Fruit fly (Drosophila melanogaster): ENCODE measurements around the gene bab2.
A peak's percentile ranks its signal among the peaks of the same experiment; 100 is the strongest.

Gene bab2

DNA sequence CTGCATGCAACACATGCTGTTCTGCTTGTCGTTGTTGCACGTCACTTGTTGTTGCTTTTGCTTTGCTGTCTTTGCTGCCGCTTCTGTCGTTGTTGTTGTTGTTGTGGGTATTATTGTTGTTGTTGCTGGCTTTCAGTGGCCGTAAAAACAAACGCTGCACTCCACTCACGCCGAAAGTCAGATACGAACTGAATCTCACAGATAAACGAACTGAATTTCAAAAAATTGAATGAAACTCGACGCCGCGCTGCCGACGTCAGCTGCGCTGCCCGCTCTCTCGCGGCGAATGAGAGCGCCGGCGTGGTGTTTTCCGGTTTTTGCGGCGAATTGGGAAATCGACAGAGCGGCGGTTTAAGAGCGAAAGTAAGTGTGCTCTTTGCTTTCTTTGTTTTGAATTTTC is at the start of gene bab2:
TSS of gene bab2 (minus strand) at position 192 of the 400 bp plus-strand sequence.
- no peak for TF ChIP-seq noc (tag; optimal IDR thresholded peaks at IDR 0.05)

DNA sequence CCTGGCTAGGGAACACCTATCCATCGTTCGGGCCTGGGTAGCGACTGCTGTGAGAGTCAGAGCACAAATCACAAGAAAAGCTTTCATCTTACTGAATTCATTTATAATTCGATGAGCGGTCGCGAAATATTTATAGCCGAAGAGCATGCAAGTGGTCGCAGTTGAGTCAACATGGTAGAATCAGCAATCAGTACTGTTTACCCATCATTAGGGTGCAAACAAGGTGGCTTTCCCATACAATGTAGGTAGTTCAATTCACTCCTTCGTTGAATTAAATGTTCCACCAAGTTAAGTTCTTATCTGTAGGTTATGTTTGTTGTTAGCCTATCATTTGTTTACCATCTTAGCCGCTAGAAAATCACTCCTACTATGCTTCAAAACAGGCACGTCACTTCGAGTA is 41.5 kb upstream of the bab2 start, which contains the start of gene LysP:
TSS of gene LysP (minus strand) at position 101 of the 400 bp plus-strand sequence.
- TF ChIP-seq noc (tag; optimal IDR thresholded peaks at IDR 0.05): no peak

DNA sequence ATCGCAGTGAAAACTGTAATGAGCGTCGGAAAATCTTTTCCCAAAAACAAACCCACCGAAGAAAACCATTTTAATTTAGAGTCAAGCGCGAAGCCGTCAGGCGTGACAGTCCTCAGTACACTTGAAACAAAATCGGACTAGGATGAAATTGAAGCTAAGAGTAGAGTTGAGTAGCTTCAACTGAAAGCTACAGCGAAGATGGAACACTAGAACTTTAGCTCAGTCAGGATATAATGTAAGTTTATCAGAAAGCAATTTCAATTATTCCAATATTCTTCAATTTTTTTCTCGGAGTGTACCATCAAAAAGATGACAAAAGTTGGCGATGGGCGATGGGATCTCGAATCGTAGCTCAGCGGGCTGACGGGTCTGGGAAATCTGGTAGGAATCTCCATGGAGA is 39.4 kb upstream of the bab2 start:
- TF ChIP-seq noc (tag; optimal IDR thresholded peaks at IDR 0.05): no peak

DNA sequence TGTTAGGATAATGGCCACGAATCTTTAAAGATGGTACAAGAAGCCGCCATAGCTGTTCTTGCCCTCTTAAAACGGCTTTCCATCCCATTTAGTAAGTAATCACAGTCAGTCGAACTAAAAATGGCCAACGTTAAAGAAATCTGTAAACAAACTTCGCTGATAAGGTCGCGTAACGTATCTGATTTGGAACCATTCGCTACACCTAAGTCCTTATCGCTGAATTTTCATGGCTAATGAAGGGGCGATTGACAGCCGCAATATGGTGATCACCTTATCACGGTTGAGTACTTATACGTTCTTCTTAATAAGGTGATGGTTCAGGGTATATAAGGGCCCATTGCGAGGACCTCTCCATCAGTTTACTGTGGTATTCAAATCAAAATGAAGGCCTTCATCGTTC is 35.5 kb upstream of the bab2 start, which contains the start of gene LysE:
TSS of gene LysE (plus strand) at position 257 of the 400 bp plus-strand sequence.
- TF ChIP-seq noc (tag; optimal IDR thresholded peaks at IDR 0.05): no peak

DNA sequence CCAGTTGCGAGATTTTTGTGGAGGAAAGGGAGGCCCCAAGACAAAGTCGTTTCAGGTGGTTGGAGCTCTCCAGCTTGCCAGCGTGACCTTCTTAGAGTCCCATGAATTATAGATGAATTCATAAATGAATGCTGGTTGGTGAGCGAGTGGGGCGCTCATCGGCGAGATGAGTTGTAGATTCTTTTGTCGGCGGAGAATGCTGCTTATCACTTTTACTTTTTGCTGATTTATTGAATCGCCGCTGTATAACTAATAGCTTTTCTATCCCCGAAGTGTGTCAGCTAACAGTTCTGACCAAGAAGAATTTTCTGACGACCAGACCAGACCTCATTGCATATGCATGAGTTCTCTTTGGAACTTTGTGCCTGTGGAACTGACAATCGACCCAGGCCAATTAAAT is 35.0 kb upstream of the bab2 start:
- no peak for TF ChIP-seq noc (tag; optimal IDR thresholded peaks at IDR 0.05)

DNA sequence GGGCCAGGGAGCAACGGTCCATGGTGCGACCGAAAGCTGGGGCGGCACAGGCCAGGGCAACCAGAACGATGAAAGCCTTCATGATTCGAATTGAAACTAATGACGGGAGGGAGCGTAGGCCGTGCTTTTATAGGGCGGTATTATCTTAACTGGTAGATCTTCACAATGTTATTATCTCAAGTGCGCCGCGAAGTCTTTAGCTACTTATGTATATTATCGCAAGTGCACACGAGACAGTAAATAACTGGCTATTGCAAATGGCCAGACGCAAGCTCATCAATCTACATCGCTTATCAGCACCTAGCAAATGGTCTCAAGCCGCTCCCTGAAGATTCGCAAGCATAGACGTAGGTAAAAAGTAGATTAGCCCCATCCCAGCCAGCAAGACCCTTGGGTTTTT is 34.0 kb upstream of the bab2 start, which contains the start of gene LysD:
TSS of gene LysD (minus strand) at position 101 of the 400 bp plus-strand sequence.
- TF ChIP-seq noc (tag; optimal IDR thresholded peaks at IDR 0.05): no peak

DNA sequence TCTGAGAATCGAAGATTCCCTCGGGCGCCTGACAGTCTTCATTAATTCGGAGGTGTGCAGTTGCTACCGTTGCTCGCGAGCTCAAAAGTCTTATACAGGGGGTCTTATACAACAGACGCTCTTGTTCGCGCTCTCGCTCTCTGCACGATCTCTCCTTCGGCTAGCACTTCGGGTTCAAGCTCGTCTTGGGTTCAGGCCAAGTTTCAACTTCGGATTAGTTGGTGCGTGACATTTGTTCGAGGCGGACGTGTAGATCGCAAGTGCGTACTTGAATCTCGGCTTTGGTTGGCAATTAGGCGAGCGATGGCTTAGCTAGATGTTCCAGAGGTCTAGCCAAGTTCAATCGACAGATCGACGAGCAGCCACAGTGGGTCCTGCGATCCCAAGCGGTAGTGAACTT is 31.1 kb upstream of the bab2 start:
- no peak for TF ChIP-seq noc (tag; optimal IDR thresholded peaks at IDR 0.05)

DNA sequence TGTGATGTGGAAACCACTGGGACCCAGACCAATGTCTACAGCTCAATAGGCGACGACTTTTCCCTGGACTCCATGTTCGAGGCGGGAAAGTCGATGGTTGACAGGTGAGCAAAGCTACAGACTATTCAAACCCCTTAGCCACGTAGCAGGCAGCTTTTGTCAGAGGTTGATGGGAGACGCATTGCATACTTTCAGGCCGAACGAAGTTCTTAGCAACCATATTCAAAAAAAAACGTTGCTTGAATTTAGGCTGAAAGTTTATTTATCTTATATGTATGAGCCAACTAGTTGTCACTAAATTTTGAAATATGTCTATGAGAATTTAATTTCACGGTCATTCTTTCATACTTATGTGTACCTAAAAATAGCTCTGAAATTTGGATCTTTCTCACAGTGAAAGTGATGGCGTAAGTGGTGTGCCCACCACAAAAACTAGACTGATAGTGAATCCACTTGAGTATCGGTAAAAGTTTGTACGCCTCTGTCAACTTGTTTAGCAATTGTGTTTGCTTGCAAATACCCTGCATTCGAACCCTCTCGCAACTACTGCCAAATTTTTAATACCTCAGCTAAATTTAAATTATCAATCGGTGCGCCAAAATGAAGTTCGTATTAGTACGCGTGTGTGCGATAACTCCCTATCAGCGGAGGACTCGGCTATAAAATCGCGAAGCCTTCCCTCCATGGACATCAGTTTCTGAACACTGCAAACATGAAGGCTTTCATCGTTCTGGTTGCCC is 29.8 kb upstream of the bab2 start, which contains the start of gene LysB:
TSS of gene LysB (plus strand) at position 690 of the 740 bp plus-strand sequence.
- TF ChIP-seq noc (tag; optimal IDR thresholded peaks at IDR 0.05): no peak

DNA sequence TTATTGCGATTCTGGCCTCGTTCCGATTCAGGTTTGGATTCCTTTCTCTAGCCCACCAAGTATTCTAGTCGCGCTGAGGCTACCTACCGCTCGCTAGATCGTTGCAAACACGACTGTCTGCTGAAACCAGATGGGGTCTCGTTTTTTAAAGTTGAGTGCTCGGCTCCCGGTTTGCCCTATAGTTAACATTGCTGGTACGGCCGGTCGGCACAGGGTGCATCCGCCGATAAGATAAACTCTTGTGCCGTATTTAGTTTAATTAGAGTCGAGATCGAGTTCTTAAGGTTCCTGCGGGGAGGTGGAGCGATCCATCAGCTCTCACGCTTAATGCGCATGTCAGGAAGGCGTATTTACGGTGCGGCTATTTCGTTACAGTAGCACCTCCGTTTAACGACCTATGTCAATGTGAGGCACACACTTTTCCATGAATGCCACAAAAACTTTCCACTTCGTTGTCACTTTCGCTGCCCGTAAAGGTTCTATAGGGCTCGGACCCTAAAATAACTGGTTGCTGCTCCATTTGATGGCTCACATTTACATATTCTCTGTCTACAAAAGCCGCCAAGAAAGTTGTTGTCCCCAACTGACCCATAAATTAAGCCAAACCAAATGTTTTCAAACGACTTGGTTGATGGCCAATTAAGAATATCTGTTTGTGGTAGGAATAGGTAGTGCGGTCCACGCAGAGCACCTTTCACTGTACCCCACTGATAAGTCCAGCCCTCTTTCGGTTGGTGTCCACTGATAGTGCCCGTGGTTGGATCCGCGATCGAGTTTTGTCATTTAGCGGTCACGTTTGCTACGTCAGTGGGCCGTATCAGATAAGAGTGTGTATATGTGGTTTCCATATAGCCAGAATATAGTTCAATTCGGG is 27.8 kb upstream of the bab2 start, which contains the start of gene CG9119:
TSS of gene CG9119 (minus strand) at position 122 of the 874 bp plus-strand sequence.
- TF ChIP-seq noc (tag; optimal IDR thresholded peaks at IDR 0.05): peak; percentile 96

DNA sequence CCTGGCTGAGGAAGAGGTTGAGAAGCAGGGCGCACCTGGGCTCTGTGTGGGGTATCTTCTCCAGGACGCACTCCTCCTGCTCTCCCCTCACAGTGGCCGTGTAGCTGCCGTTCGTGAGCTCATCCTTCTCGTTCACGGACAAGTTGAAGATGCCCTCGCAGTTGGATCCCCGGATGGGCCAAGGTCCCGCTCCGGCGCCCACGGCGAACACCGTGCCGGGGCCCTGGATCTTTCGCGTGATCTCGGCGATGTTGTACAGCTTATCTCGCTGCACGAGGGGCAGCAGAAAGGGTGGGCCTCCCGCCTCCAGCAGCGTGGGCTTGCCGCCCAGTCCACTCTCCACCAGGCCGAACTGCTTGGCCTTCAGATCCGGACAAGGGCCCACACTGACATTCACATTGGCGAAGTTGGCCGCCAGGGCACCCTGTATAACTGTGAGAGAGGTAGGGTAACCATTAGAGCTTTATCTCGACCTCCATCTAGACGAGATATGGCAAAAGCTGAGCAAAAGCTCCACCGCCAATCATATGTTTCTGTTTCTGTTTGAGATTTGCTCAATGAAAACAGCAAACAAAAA is 26.9 kb upstream of the bab2 start:
- TF ChIP-seq noc (tag; optimal IDR thresholded peaks at IDR 0.05): no peak

DNA sequence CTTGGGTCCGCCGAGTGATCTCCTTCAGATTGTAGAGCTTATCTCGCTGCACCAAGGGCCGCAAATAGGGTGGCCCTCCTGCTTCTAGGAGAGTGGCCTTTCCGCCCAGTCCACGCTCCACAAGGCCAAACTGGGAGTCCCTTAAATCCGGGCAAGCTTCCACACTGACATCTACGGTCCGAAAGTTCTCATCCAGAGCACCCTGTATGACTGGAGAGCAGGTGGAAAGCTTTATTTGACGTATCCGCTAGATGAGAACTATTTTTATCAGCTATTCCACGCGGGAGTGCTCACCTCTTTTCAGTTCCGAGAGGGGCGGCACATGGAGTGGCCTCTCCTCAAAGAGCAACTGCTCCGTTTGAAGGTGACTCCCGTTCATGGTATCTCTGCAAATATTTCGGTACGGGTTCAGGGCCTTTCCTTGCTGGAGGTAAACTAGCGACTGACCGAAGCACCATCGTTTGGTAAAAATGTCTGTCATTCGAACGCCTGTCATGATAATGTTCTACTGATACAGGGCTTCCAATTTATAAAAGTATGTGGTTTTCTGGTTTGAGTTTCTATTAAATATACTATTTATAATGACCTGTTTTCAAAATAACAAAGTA is 25.6 kb upstream of the bab2 start, which contains the start of gene meep:
TSS of gene meep (minus strand) at position 449 of the 608 bp plus-strand sequence.
- TF ChIP-seq noc (tag; optimal IDR thresholded peaks at IDR 0.05): peak; percentile 19

DNA sequence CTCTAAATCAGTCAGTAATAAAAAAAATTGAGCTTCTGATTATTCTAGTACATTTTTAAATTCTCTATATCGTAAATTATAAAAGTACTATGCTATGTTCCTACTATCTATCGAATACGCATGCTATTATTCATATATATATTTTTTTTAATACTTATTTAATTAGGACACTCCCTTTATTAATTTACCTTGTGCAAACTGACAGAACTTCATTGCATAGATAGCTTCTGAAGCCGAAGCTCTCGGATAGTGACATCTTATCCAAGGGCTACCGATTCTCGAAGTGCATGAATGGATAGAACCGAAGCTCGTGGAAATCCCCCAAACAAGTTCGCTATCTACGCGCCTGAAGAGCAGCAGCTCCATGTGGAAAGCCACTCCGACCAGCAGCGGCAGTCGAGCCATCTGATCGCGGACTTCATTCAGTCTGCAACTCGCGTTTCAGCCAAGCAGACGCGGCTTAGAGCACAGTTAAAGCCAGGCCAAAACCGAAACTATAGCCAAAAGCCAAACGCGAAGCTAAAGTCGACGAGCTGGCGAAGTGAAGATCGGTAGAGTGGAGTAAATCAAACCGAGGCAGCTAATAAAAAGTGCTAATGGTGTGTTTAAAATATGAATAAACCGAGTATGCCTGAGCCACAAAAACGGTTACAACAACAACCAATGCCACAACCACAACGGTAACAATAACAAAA is 23.4 kb upstream of the bab2 start, which contains the start of gene mwh:
TSS of gene mwh (plus strand) at position 430 of the 695 bp plus-strand sequence.
- TF ChIP-seq noc (tag; optimal IDR thresholded peaks at IDR 0.05): no peak

DNA sequence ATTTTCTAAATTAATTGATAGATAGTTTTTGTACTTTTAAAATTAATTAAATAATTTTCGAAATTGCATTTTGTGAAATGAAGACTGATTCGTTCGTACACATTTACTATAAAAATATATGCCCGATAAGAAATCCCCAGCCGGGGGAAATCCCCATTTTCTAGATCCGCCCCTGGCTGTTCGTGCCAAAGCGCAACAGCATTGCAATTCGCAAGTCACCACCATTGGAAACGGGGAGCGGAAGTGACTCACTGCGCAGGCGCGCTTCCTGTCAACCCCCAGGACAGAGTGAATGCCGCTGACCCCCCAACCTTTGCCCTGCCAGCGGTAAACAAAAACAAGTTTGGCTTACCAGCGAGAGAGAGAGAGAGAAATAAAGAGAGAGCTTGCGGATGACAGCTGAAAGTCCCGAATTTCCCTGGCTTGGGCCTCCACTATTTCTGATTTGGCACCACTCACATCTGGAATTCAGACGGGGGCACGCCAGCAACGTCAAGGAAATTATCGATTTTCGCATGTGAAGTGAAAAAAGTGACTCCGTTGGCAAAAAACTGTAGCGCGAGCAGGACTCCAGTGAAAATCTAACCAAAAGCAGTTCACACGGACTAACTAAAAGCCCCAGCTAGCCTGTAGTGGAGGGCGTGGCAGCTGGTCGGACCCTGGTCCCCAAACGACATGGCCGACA is 18.9 kb upstream of the bab2 start, which contains the start of gene Aplip1:
TSS of gene Aplip1 (plus strand) at position 450 of the 685 bp plus-strand sequence.
- TF ChIP-seq noc (tag; optimal IDR thresholded peaks at IDR 0.05): no peak

DNA sequence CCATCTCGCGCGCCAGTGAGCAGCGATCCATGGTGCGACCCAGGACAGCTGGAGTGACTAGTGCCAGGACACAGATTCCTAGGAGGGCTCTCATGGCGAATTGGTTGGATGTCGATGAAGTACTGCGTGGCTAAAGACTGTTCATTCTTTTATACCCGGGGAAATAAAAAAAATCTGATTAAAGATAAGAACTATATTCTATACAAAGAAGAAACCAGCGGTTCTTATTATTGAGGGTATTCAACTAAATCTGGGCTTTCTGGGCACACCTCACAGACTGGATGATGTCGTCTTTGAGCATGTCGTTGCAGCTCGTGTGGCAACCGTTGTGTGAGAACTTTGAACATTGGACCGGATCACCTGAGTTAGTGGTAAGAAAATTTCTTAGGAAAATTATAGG is 18.1 kb upstream of the bab2 start, which contains the start of gene LysX:
TSS of gene LysX (minus strand) at position 101 of the 400 bp plus-strand sequence.
- TF ChIP-seq noc (tag; optimal IDR thresholded peaks at IDR 0.05): no peak
